Fruit fly (Drosophila melanogaster): ENCODE data around the gene neb.

neb gene

DNA sequence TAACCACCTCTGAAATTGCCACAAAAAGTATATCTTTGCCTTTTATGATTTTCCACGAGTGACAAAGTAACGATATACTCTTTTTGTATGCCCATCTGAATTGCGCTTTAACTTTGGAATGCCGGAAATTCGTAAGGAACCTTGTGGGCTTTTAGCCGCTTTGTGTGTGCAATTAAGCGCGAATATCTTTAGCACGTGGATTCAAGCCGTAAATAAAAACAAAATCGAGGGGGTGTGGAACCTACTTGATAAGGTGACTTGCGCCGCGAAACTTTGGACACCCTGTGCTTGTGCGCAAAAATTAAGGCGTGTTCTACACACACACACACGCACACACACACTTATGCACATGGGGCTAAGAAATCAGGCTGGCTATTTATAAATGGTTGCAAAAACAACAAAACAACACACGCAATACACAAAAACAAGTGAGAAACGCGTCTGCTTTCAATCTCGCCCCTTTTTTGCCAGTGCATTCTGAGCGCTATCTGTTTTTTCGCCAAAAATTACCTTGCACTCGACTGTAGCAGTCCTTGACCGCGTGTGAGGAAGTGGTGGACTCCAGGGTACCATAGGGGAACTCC, 8.6 kb downstream of the neb start:
- TF ChIP-seq Pif1B (GFP tag; optimal IDR thresholded peaks at IDR 0.05) (no peak), CG13204 (GFP tag; optimal IDR thresholded peaks at IDR 0.05) (peak; percentile 39), CG15710 (tag; optimal IDR thresholded peaks at IDR 0.05) (no peak), CG8159 (tag; optimal IDR thresholded peaks at IDR 0.05) (no peak), Ets98B (GFP tag; IDR thresholded peaks at IDR 0.05) (no peak), CG12605 (GFP tag; IDR thresholded peaks at IDR 0.05) (peak; percentile 64; the same call in 1 of the 2 replicates), CG32121 (GFP tag; IDR thresholded peaks at IDR 0.05) (peak; percentile 28)

DNA sequence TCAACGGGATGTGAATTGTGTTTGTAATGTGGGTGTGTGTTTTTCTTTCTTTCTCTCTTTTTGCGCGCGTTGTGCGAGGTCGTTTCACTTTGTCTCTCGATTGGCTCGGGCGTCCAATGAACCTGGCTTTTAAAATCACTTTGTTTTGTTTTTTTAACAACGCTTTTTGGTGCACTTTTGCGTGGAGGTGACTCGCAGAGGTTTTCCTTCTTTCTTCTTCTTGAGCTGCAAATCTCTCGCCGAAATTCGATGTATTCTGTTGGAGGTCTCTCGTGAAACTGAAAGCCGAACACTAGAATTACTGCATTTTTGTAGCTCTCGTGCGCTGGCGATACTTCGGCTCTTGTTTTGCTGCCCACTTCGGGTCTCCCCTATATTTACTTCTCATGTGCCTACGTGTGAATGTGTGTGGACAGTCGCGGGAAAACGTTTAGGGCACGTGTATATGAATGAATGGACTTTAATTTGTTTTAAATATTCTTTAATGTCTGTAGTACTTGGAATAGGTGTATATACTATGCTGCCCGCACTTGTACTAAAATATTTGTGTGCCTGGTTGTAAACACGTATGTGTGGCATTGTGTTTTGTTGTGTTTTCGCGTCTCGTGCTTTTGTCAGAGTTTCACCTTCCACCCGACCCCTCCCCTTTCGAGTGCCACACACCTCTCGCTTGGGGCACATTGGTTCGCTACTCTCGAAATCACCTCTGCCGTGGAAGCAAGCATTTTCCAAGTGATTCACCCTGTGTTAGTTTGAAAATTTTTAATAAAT, 9.4 kb downstream of the neb start, which contains the start of gene fok:
TSS of gene fok (minus strand) at position 286 of the 771 bp plus-strand sequence.
- TF ChIP-seq CG15710 (tag; optimal IDR thresholded peaks at IDR 0.05): peak; percentile 97
- peak; percentile 98 for TF ChIP-seq CG8159 (tag; optimal IDR thresholded peaks at IDR 0.05)
- peak; percentile 91 for TF ChIP-seq CG4496 (GFP tag; IDR thresholded peaks at IDR 0.05)
- TF ChIP-seq CG9948 (tag; optimal IDR thresholded peaks at IDR 0.05): peak; percentile 96
- peak; percentile 85 for TF ChIP-seq rn (GFP tag; IDR thresholded peaks at IDR 0.05)
- peak; percentile 96 for TF ChIP-seq fd96Ca (GFP tag; IDR thresholded peaks at IDR 0.05)
- peak; percentile 94 for TF ChIP-seq CG34367 (tag; optimal IDR thresholded peaks at IDR 0.05)
- TF ChIP-seq Pif1A (GFP tag; optimal IDR thresholded peaks at IDR 0.05): peak; percentile 99
- TF ChIP-seq CG12605 (GFP tag; IDR thresholded peaks at IDR 0.05): peak; percentile 95
- peak; percentile 97 for TF ChIP-seq CG14655 (GFP tag; optimal IDR thresholded peaks at IDR 0.05)
- TF ChIP-seq D1 (tag; optimal IDR thresholded peaks at IDR 0.05): peak; percentile 97
- TF ChIP-seq CG13204 (GFP tag; optimal IDR thresholded peaks at IDR 0.05): peak; percentile 91
- peak; percentile 96 for TF ChIP-seq CG17806 (tag; optimal IDR thresholded peaks at IDR 0.05)
- TF ChIP-seq gl (tag; optimal IDR thresholded peaks at IDR 0.05): peak; percentile 92
- peak; percentile 95 for TF ChIP-seq Ets98B (GFP tag; IDR thresholded peaks at IDR 0.05)
- peak; percentile 98 for TF ChIP-seq Pif1B (GFP tag; optimal IDR thresholded peaks at IDR 0.05)
- TF ChIP-seq EcR (GFP tag; optimal IDR thresholded peaks at IDR 0.05): peak; percentile 95
- peak; percentile 97 for TF ChIP-seq Snoo (tag; optimal IDR thresholded peaks at IDR 0.05)
- TF ChIP-seq CG32121 (GFP tag; IDR thresholded peaks at IDR 0.05): peak; percentile 98
- peak; percentile 97 for TF ChIP-seq CG8301 (tag; optimal IDR thresholded peaks at IDR 0.05)
- peak; percentile 88 for TF ChIP-seq CG10348 (GFP tag; IDR thresholded peaks at IDR 0.05)

DNA sequence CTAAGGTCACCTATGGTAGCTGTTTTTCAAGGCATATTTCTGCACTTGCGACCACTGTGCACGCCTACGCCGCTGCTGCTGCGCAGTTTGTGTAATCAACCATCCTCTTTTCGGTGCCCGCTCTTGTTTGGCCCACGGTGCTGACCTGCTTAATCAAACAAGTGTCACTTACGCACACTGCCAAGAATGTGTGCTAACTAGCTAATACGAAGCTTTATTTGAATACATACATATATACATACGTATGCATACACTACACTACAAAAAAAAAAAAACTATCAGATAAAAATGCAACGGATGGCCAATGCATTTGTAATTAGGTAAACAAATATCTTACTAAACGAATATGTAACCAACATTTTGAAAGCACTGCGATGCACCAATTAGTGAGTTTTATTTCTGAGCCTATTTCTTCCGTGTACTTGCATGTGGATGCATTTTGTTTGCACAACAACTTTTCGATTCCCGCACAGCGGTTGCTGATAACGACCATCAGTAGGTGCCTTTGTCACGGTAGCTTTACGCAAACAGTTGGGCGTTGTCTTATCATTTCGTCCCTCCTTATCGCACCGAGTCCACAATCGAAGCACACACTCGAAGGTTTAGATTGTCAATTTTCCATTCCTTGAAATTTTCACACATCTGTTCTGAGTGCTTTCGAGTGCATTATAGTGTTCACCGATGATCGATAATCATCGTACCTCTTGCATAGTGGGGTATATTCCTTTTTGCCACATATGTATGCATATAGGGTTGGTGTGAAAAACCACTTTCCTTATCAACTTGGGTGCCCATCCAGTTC, 10.9 kb downstream of the neb start:
- TF ChIP-seq CG8159 (tag; optimal IDR thresholded peaks at IDR 0.05) (peak; percentile 88), CG13204 (GFP tag; optimal IDR thresholded peaks at IDR 0.05) (no peak), CG4496 (GFP tag; IDR thresholded peaks at IDR 0.05) (peak; percentile 98), CG12605 (GFP tag; IDR thresholded peaks at IDR 0.05) (peak; percentile 90; the same call in 1 of the 2 replicates), CG10348 (GFP tag; IDR thresholded peaks at IDR 0.05) (peak; percentile 93), CG14655 (GFP tag; optimal IDR thresholded peaks at IDR 0.05) (peak; percentile 93), gl (tag; optimal IDR thresholded peaks at IDR 0.05) (peak; percentile 56), CG32121 (GFP tag; IDR thresholded peaks at IDR 0.05) (peak; percentile 96), rn (GFP tag; IDR thresholded peaks at IDR 0.05) (peak; percentile 93), Pif1B (GFP tag; optimal IDR thresholded peaks at IDR 0.05) (peak; percentile 92), CG15710 (tag; optimal IDR thresholded peaks at IDR 0.05) (peak; percentile 74), CG9948 (tag; optimal IDR thresholded peaks at IDR 0.05) (peak; percentile 84), CG8301 (tag; optimal IDR thresholded peaks at IDR 0.05) (peak; percentile 91), fd96Ca (GFP tag; IDR thresholded peaks at IDR 0.05) (peak; percentile 94), CG34367 (tag; optimal IDR thresholded peaks at IDR 0.05) (peak; percentile 74), Ets98B (GFP tag; IDR thresholded peaks at IDR 0.05) (peak; percentile 98), D1 (tag; optimal IDR thresholded peaks at IDR 0.05) (peak; percentile 78), CG17806 (tag; optimal IDR thresholded peaks at IDR 0.05) (peak; percentile 90), Pif1A (GFP tag; optimal IDR thresholded peaks at IDR 0.05) (peak; percentile 95), EcR (GFP tag; optimal IDR thresholded peaks at IDR 0.05) (peak; percentile 62), Snoo (tag; optimal IDR thresholded peaks at IDR 0.05) (peak; percentile 85)

DNA sequence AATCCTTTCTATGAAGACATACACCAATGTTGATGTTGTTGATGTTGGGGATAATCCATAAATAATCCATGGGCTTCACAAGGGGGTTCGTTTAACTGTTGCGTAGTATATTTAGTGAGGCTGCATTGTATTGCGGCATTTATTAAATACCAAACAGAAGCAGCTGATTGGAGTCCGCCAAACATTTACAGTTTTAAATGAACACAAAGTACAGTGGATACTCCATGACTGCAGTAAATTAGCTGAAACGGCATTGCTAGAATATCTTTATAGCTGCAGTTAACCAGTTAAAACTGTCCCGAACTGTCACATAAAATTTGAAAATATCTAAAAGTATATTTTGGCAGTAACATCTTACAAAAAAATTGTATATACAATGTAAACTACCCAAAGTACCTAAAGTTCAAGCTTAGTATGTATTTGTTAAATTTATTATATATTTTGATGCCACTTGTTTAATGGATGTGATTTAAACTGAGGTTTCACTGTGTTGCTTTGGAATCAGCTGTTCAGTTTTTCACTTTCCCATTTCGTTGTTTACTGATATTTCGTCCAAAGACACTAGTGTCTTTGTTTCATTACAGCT, 15.6 kb downstream of the neb start, which contains the start of the genes CG10747 and Pyroxd1:
TSS of gene CG10747 (minus strand) at position 255 of the 586 bp plus-strand sequence.
TSS of gene Pyroxd1 (plus strand) at position 342 of the 586 bp plus-strand sequence.
- peak; percentile 96 for TF ChIP-seq CG10348 (GFP tag; IDR thresholded peaks at IDR 0.05)
- TF ChIP-seq CG14655 (GFP tag; optimal IDR thresholded peaks at IDR 0.05): peak; percentile 99
- peak; percentile 99 for TF ChIP-seq CG8159 (tag; optimal IDR thresholded peaks at IDR 0.05)
- peak; percentile 93 for TF ChIP-seq fd96Ca (GFP tag; IDR thresholded peaks at IDR 0.05)
- TF ChIP-seq Snoo (tag; optimal IDR thresholded peaks at IDR 0.05): peak; percentile 98
- TF ChIP-seq CG8301 (tag; optimal IDR thresholded peaks at IDR 0.05): peak; percentile 99
- peak; percentile 94 for TF ChIP-seq CG12605 (GFP tag; IDR thresholded peaks at IDR 0.05)
- peak; percentile 99 for TF ChIP-seq CG32121 (GFP tag; IDR thresholded peaks at IDR 0.05)
- peak; percentile 92 for TF ChIP-seq gl (tag; optimal IDR thresholded peaks at IDR 0.05)
- TF ChIP-seq CG13204 (GFP tag; optimal IDR thresholded peaks at IDR 0.05): no peak
- TF ChIP-seq CG4496 (GFP tag; IDR thresholded peaks at IDR 0.05): peak; percentile 98
- peak; percentile 59 for TF ChIP-seq EcR (GFP tag; optimal IDR thresholded peaks at IDR 0.05)
- peak; percentile 98 for TF ChIP-seq D1 (tag; optimal IDR thresholded peaks at IDR 0.05)
- TF ChIP-seq CG15710 (tag; optimal IDR thresholded peaks at IDR 0.05): peak; percentile 99
- TF ChIP-seq Pif1B (GFP tag; optimal IDR thresholded peaks at IDR 0.05): peak; percentile 98
- peak; percentile 98 for TF ChIP-seq CG17806 (tag; optimal IDR thresholded peaks at IDR 0.05)
- peak; percentile 97 for TF ChIP-seq Ets98B (GFP tag; IDR thresholded peaks at IDR 0.05)
- peak; percentile 99 for TF ChIP-seq Pif1A (GFP tag; optimal IDR thresholded peaks at IDR 0.05)
- TF ChIP-seq CG34367 (tag; optimal IDR thresholded peaks at IDR 0.05): peak; percentile 97
- TF ChIP-seq CG9948 (tag; optimal IDR thresholded peaks at IDR 0.05): peak; percentile 99
- peak; percentile 96 for TF ChIP-seq rn (GFP tag; IDR thresholded peaks at IDR 0.05)
